Fruit fly (Drosophila melanogaster): Measurements from ENCODE around the gene Pomp.

The Pomp gene

DNA sequence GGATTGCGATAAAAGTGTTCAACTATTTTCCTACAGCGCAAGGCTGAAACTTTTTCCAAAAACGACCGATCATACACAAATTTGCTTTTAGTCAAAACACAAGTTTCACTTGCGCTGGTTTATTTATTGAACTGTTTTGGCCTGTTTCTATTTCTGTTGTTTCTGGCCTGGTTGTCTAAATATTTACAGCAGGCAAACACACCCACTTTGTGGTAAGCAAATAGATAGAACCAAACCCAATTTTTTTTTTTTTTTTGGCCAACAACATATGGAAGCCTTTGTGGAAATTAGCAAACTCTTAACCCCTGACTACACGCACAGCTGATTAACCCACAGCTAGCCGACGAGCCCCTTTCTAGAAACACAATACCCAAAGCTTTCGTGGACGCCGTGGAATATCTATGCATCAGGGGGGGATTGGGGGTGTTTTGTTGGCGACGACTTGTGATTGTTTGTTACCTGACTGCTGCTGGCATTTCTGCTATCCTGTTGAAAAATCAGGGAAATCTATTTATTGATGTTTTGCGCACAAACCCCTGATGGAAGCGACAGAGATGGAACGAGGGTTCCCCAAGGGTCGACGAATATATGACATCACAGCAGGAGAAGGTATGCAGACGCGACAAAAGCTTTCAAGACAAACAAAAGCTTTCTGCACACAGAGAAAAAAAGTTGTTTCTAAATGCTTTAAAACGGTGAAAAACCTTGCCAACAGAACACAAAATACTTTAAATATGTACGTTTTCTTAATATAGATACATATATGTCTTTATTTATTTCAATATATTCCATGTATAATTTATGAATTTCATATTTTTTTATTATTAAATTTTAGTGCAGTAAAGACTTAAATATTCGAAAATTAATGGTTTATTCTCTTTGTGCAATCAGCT lies 20.4 kb downstream of the Pomp start:
- TF ChIP-seq Sp1 (GFP tag; optimal IDR thresholded peaks at IDR 0.05) (peak; percentile 52), rgr (GFP tag; optimal IDR thresholded peaks at IDR 0.05) (peak; percentile 9), h (GFP tag; optimal IDR thresholded peaks at IDR 0.05) (peak; percentile 21), tai (GFP tag; optimal IDR thresholded peaks at IDR 0.05) (no peak), psq (GFP tag; optimal IDR thresholded peaks at IDR 0.05) (peak; percentile 29), OdsH (GFP tag; optimal IDR thresholded peaks at IDR 0.05) (peak; percentile 32), Hr83 (GFP tag; optimal IDR thresholded peaks at IDR 0.05; ENCODE audit: poor library complexity, severe bottlenecking) (no peak), HLH106 (tag; optimal IDR thresholded peaks at IDR 0.05) (peak; percentile 46), foxo (GFP tag; optimal IDR thresholded peaks at IDR 0.05) (peak in 1 of 2 experiments; percentile 21), dl (GFP tag; optimal IDR thresholded peaks at IDR 0.05; ENCODE audit: insufficient read depth in 1 of 2, partially characterized antibody in 2 of 2) (no peak)

DNA sequence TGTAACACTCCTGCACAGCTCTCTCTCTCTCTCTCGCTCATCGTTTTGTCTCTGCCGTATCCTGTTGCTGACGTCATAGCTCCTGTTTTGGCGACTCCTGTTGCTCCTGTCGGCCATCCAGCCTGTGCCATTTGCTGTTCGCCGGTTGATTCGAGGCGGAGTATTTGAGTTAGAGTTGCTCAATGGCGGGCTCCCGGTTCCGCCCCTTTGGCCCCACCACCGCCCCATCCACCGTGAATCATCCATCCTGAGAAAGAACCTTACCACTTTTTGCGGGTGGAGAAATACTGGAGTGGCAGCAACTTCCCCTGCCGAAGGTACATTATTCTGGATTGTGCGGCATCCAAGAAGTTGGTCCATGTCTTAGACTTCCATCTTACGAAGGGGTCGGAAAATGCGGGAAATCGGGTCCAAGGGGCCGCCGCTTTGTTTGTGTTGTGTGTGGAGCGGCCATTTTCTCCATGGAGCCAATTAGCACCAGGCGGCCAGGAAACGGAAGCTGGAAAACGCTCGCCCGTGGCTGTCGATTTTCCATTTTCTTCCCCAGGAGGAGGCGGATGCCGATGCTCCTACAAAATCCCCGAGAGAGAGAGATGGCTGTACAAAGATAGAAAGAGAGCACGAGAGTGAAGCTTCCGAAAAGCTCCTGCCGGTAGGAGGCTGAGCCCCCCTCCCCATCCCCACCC lies 21.2 kb downstream of the Pomp start:
- TF ChIP-seq sage (GFP tag; optimal IDR thresholded peaks at IDR 0.05) (no peak), usp (GFP tag; optimal IDR thresholded peaks at IDR 0.05) (no peak), Hr78 (GFP tag; optimal IDR thresholded peaks at IDR 0.05) (no peak), dl (GFP tag; optimal IDR thresholded peaks at IDR 0.05; ENCODE audit: insufficient read depth in 1 of 2, partially characterized antibody in 2 of 2) (no peak), Vsx2 (GFP tag; optimal IDR thresholded peaks at IDR 0.05; ENCODE audit: partially characterized antibody) (peak; percentile 25), brk (GFP tag; optimal IDR thresholded peaks at IDR 0.05) (no peak)

DNA sequence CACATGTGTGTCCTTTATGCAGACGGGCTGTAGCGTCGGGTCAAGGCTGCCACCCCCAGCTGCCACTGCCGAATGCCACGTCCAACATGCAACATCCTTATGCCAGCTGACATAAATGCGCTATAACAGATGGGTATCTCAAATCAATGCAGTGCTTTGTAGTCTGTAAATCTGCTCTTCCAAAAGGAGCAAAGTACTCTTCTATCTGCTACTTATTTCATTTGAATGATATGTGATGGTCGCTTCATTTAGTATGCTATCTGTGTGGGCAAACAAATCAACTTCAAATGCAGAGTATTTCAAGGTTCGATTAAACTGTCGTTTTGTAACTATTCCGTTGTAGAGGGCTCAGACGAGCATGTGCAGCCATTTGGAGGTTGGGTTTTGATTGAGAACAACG lies 21.8 kb downstream of the Pomp start:
- TF ChIP-seq OdsH (GFP tag; optimal IDR thresholded peaks at IDR 0.05) = no peak
- no peak for TF ChIP-seq Abd-B (GFP tag; optimal IDR thresholded peaks at IDR 0.05)
- TF ChIP-seq woc (GFP tag; optimal IDR thresholded peaks at IDR 0.05) = no peak
- TF ChIP-seq Vsx2 (GFP tag; optimal IDR thresholded peaks at IDR 0.05; ENCODE audit: partially characterized antibody) = no peak
- TF ChIP-seq usp (GFP tag; optimal IDR thresholded peaks at IDR 0.05) = no peak
- no peak for TF ChIP-seq Dfd (GFP tag; optimal IDR thresholded peaks at IDR 0.05)
- no peak for TF ChIP-seq sage (GFP tag; optimal IDR thresholded peaks at IDR 0.05)
- no peak for TF ChIP-seq CrebA (GFP tag; optimal IDR thresholded peaks at IDR 0.05; ENCODE audit: borderline replicate concordance)
- TF ChIP-seq Hr83 (GFP tag; optimal IDR thresholded peaks at IDR 0.05; ENCODE audit: poor library complexity, severe bottlenecking) = no peak
- TF ChIP-seq CG9705 (GFP tag; optimal IDR thresholded peaks at IDR 0.05) = no peak

DNA sequence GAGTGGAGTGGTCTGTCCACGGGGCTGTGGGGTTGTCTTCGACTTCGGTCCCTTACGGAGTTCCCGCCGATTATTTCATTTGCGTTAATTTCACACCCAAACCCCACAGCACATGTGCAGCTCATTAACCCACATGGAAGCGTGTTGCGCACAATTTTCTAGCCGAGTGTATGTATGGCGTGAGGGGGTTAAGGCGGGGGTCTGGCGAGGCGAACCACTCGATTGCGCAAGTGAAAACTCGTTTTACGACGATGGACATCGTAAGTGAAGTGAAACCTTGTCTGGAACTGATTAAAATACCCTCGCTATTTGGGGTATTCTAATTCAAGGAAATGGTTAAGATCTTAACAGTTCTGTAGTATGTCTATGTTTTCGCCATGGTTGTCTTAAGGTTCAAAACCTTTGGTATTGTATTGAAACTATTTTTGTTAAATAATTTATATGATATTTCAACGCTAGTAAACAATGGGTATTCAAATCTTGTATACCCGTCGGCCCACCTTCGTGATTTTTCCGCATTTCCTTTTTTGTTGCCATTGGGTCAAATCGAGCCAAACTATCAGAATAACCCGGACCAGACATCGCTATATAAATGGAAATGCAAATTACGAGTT lies 23.7 kb downstream of the Pomp start:
- TF ChIP-seq fru (GFP tag; optimal IDR thresholded peaks at IDR 0.05) (no peak), woc (GFP tag; optimal IDR thresholded peaks at IDR 0.05) (no peak), sv (GFP tag; optimal IDR thresholded peaks at IDR 0.05) (peak; percentile 10)

DNA sequence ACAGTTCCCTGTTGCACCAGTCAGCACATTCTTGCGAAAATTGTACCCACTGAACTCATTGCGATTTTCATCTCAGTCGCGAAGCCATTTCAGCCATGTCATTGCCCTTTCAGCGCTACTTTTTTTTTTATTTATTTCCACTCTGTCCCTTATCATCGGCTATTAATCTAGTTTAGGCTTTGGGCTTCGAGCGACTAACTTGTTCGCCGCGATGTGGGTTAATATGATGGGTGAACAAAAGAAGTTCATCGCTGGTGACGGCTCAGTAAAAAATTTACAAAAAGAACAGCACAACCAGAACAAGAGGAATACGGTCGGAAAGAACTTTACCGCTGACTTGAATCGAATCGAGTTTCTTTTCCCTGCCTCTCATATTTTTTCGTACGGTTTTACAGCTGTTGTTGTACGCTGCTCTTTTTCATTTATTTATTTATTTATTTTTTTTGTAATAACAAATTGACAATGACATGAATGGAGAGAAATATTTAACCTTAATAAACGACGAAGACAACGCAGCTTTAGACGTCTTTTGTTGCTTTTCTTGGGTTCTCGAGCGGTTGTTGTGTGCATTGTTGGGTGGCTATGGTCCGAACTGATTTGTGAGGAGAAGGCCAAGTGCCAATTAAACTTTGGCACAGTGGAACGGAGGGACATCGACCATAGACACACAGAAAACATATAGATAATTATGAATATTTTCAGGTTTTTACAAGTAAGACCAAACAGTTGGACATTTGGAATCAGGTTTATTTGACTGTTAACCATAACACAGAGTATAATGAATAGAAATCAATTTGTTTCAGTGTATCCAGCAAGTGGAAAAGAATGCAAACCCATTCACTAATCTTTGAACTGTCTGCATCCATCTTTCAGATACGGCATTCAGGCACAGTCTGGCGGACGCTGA lies 25.1 kb downstream of the Pomp start:
- TF ChIP-seq jim (GFP tag; optimal IDR thresholded peaks at IDR 0.05) (no peak), sage (GFP tag; optimal IDR thresholded peaks at IDR 0.05) (no peak), dsf (GFP tag; optimal IDR thresholded peaks at IDR 0.05; ENCODE audit: borderline replicate concordance) (no peak), Hr83 (GFP tag; optimal IDR thresholded peaks at IDR 0.05; ENCODE audit: poor library complexity, severe bottlenecking) (no peak), usp (GFP tag; optimal IDR thresholded peaks at IDR 0.05) (no peak), sv (GFP tag; optimal IDR thresholded peaks at IDR 0.05) (no peak), Hnf4 (GFP tag; optimal IDR thresholded peaks at IDR 0.05) (no peak), dl (GFP tag; optimal IDR thresholded peaks at IDR 0.05; ENCODE audit: insufficient read depth in 1 of 2, partially characterized antibody in 2 of 2) (no peak), CrebA (GFP tag; optimal IDR thresholded peaks at IDR 0.05; ENCODE audit: borderline replicate concordance) (no peak), Jra (GFP tag; optimal IDR thresholded peaks at IDR 0.05) (no peak), CG9705 (GFP tag; optimal IDR thresholded peaks at IDR 0.05) (no peak), Vsx2 (GFP tag; optimal IDR thresholded peaks at IDR 0.05; ENCODE audit: partially characterized antibody) (no peak), Mio (GFP tag; optimal IDR thresholded peaks at IDR 0.05) (no peak), ey (GFP tag; optimal IDR thresholded peaks at IDR 0.05) (no peak), foxo (GFP tag; optimal IDR thresholded peaks at IDR 0.05) (no peak), HLH106 (tag; optimal IDR thresholded peaks at IDR 0.05) (no peak), tai (GFP tag; optimal IDR thresholded peaks at IDR 0.05) (no peak), Sp1 (GFP tag; optimal IDR thresholded peaks at IDR 0.05) (no peak)
